Worm (Caenorhabditis elegans) whole organism, L3 larva: ENCODE measurements around the gene T07F8.1.

Experiments
- R02D3.7 ChIP-seq: fragments of 150-350 bp; optimal IDR thresholded peaks from 2 replicates; lab custom pipeline; 2014; ENCODE audit warnings: missing biosample characterization, missing genetic modification characterization
- ZK546.5 ChIP-seq: sonication (generic microtip); optimal IDR thresholded peaks from 2 replicates; lab custom pipeline; 2017; ENCODE audit warnings: missing biosample characterization, missing genetic modification characterization
- aly-2 ChIP-seq: fragments of 150-350 bp; optimal IDR thresholded peaks from 2 replicates; lab custom pipeline; 2014; ENCODE audit warnings: missing biosample characterization, missing genetic modification characterization
- ama-1 ChIP-seq: fragments of 150-350 bp; optimal IDR thresholded peaks from 2 replicates; lab custom pipeline; 2018
- ceh-28 ChIP-seq: fragments of 150-350 bp; optimal IDR thresholded peaks from 2 replicates; lab custom pipeline; 2014; ENCODE audit warnings: missing biosample characterization, missing genetic modification reagents, missing genetic modification characterization
- ceh-9 ChIP-seq: sonication (generic microtip); optimal IDR thresholded peaks from 2 replicates; lab custom pipeline; 2018; ENCODE audit warnings: missing biosample characterization, missing genetic modification characterization
- daf-12 ChIP-seq: fragments of 150-350 bp; optimal IDR thresholded peaks from 2 replicates; lab custom pipeline; 2014; ENCODE audit warnings: missing biosample characterization, missing genetic modification reagents, missing genetic modification characterization
- egl-5 ChIP-seq: fragments of 150-350 bp; optimal IDR thresholded peaks from 2 replicates; lab custom pipeline; 2017; ENCODE audit warnings: missing biosample characterization, missing genetic modification reagents, missing genetic modification characterization, inconsistent platforms
- elt-1 ChIP-seq: fragments of 150-350 bp; optimal IDR thresholded peaks from 2 replicates; lab custom pipeline; 2014; ENCODE audit warnings: missing biosample characterization, missing genetic modification characterization
- elt-2 ChIP-seq: sonication (generic microtip); optimal IDR thresholded peaks from 2 replicates; lab custom pipeline; 2016; ENCODE audit warnings: missing genetic modification reagents, mild to moderate bottlenecking, missing genetic modification characterization, missing compliant biosample characterization
- elt-3 ChIP-seq, 3 experiments: fragments of 150-350 bp in 1 of 3; sonication (generic microtip) in 2 of 3; optimal IDR thresholded peaks; 2 replicates in 2 of 3; 4 replicates in 1 of 3; lab custom pipeline; 2014 to 2017; ENCODE audit warnings: missing biosample characterization in 3 of 3, missing genetic modification characterization in 3 of 3
- fkh-10 ChIP-seq: sonication (generic microtip); optimal IDR thresholded peaks from 2 replicates; lab custom pipeline; 2017; ENCODE audit warnings: missing biosample characterization, missing genetic modification reagents, missing genetic modification characterization
- fkh-2 ChIP-seq: fragments of 150-350 bp; optimal IDR thresholded peaks from 2 replicates; lab custom pipeline; 2014; ENCODE audit warnings: missing biosample characterization, missing genetic modification reagents, missing genetic modification characterization
- hmg-11 ChIP-seq: sonication (generic microtip); optimal IDR thresholded peaks from 2 replicates; lab custom pipeline; 2016; ENCODE audit warnings: missing genetic modification characterization, missing compliant biosample characterization
- jun-1 ChIP-seq: fragments of 150-350 bp; optimal IDR thresholded peaks from 2 replicates; lab custom pipeline; 2014; ENCODE audit warnings: missing biosample characterization, missing genetic modification reagents, missing genetic modification characterization
- lin-15B ChIP-seq: fragments of 150-350 bp; optimal IDR thresholded peaks from 2 replicates; lab custom pipeline; 2014; ENCODE audit warnings: missing biosample characterization, missing genetic modification characterization
- lin-39 ChIP-seq: fragments of 150-350 bp; optimal IDR thresholded peaks from 2 replicates; lab custom pipeline; 2018; ENCODE audit warnings: missing biosample characterization, missing genetic modification reagents, missing genetic modification characterization
- lsy-12 ChIP-seq: sonication (generic microtip); optimal IDR thresholded peaks from 2 replicates; lab custom pipeline; 2016; ENCODE audit warnings: mild to moderate bottlenecking, missing genetic modification characterization, missing compliant biosample characterization
- mdl-1 ChIP-seq: fragments of 150-350 bp; optimal IDR thresholded peaks from 2 replicates; lab custom pipeline; 2014; ENCODE audit warnings: missing biosample characterization, missing genetic modification characterization
- nfya-1 ChIP-seq: sonication (generic microtip); optimal IDR thresholded peaks from 2 replicates; lab custom pipeline; 2017; ENCODE audit warnings: missing genetic modification characterization, mild to moderate bottlenecking, missing compliant biosample characterization, antibody characterized with exemption, moderate library complexity; ENCODE audit not compliant: insufficient read depth
- nhr-12 ChIP-seq: fragments of 150-350 bp; optimal IDR thresholded peaks from 2 replicates; lab custom pipeline; 2014; ENCODE audit warnings: missing biosample characterization, missing genetic modification characterization
- nhr-23 ChIP-seq: fragments of 150-350 bp; optimal IDR thresholded peaks from 2 replicates; lab custom pipeline; 2014; ENCODE audit warnings: missing biosample characterization, missing genetic modification reagents, missing genetic modification characterization
- nhr-237 ChIP-seq: fragments of 150-350 bp; optimal IDR thresholded peaks from 2 replicates; lab custom pipeline; 2014; ENCODE audit warnings: missing biosample characterization, missing genetic modification characterization
- nhr-25 ChIP-seq: sonication (generic microtip); optimal IDR thresholded peaks from 2 replicates; lab custom pipeline; 2017; ENCODE audit warnings: missing biosample characterization, missing genetic modification characterization
- nhr-28 ChIP-seq: fragments of 150-350 bp; optimal IDR thresholded peaks from 2 replicates; lab custom pipeline; 2014; ENCODE audit warnings: missing biosample characterization, missing genetic modification characterization
- nhr-43 ChIP-seq: sonication (generic microtip); optimal IDR thresholded peaks from 2 replicates; lab custom pipeline; 2016; ENCODE audit warnings: mild to moderate bottlenecking, missing genetic modification characterization, missing compliant biosample characterization; ENCODE audit not compliant: poor library complexity, severe bottlenecking
- nhr-76 ChIP-seq: fragments of 150-350 bp; sonication (generic microtip); optimal IDR thresholded peaks from 5 replicates; lab custom pipeline; 2014; ENCODE audit warnings: missing biosample characterization, missing genetic modification characterization
- pqm-1 ChIP-seq: fragments of 150-350 bp; optimal IDR thresholded peaks from 2 replicates; lab custom pipeline; 2017; ENCODE audit warnings: missing biosample characterization, missing genetic modification characterization, inconsistent platforms
- snpc-4 ChIP-seq: fragments of 150-350 bp; optimal IDR thresholded peaks from 2 replicates; lab custom pipeline; 2014; ENCODE audit warnings: missing biosample characterization, missing genetic modification characterization
- tbx-2 ChIP-seq: sonication (generic microtip); optimal IDR thresholded peaks from 2 replicates; lab custom pipeline; 2016; ENCODE audit warnings: mild to moderate bottlenecking, missing genetic modification characterization, missing compliant biosample characterization
- zag-1 ChIP-seq: fragments of 150-350 bp; optimal IDR thresholded peaks from 2 replicates; lab custom pipeline; 2014; ENCODE audit warnings: missing biosample characterization, missing genetic modification characterization
- ztf-11 ChIP-seq: fragments of 150-350 bp; optimal IDR thresholded peaks from 2 replicates; lab custom pipeline; 2014; ENCODE audit warnings: missing biosample characterization, missing genetic modification characterization

T07F8.1 gene

ce11 chrII:7166768-7167167, 18.6 kb downstream of the T07F8.1 start:
- TF ChIP-seq elt-2 (peak; percentile 93), pqm-1 (peak; percentile 94), snpc-4 (no peak)

ce11 chrII:7168712-7169111, 20.5 kb downstream of the T07F8.1 start, which contains the start of gene col-36:
Gene col-36 (minus strand): TSS chrII:7168812.
- TF ChIP-seq nhr-23 (tag; lab: Kevin White, UChicago) (peak; percentile 50), zag-1 (tag; lab: Kevin White, UChicago) (no peak)
- TF ChIP-seq, all 47 proteins: peak for 1

- TF ChIP-seq lin-39 (tag; lab: Kevin White, UChicago) = no peak
- no peak for TF ChIP-seq nhr-12
- no peak for TF ChIP-seq ZK546.5
- TF ChIP-seq elt-1 (tag; lab: Kevin White, UChicago) = no peak
- no peak for TF ChIP-seq ceh-28 (tag; lab: Kevin White, UChicago)
- TF ChIP-seq aly-2 (tag; lab: Kevin White, UChicago) = no peak
- TF ChIP-seq ceh-9 = no peak
Observed at ce11 chrII:7171305-7171998, 23.3 kb downstream of the T07F8.1 start, which contains the start of gene dyf-13. Gene dyf-13 (minus strand): TSS chrII:7171355.

ce11 chrII:7174843-7175242, 26.6 kb downstream of the T07F8.1 start, which contains the start of gene glc-4:
Gene glc-4 (minus strand): TSS chrII:7174943.
- TF ChIP-seq nhr-12 (no peak), ceh-28 (tag; lab: Kevin White, UChicago) (no peak), tbx-2 (no peak), nhr-43 (tag; lab: Kevin White, UChicago) (no peak), ztf-11 (tag; lab: Kevin White, UChicago) (no peak), nhr-25 (tag; lab: Kevin White, UChicago) (no peak), mdl-1 (tag; lab: Kevin White, UChicago) (no peak), lin-15B (tag; lab: Kevin White, UChicago) (no peak), jun-1 (tag; lab: Kevin White, UChicago) (no peak), ceh-9 (no peak), hmg-11 (tag; lab: Kevin White, UChicago) (no peak), snpc-4 (no peak), egl-5 (tag; lab: Kevin White, UChicago) (no peak), lsy-12 (tag; lab: Kevin White, UChicago) (no peak), R02D3.7 (no peak), fkh-2 (tag; lab: Kevin White, UChicago) (no peak), elt-3 (tag; optimal IDR thresholded peaks at IDR 0.05; lab: Kevin White, UChicago) (no peak)

- no peak for TF ChIP-seq nhr-76 (tag; lab: Kevin White, UChicago)
- no peak for TF ChIP-seq R02D3.7
- no peak for TF ChIP-seq daf-12
- no peak for TF ChIP-seq nhr-237 (tag; lab: Kevin White, UChicago)
- peak; percentile 15 for TF ChIP-seq fkh-10 (GFP tag; lab: Kevin White, UChicago)
Observed at ce11 chrII:7176108-7176507, 27.9 kb downstream of the T07F8.1 start.

ce11 chrII:7182630-7183029, 34.4 kb downstream of the T07F8.1 start:
- TF ChIP-seq nfya-1 (tag; lab: Kevin White, UChicago) = peak; percentile 58
- no peak for TF ChIP-seq nhr-28
- no peak for TF ChIP-seq nhr-237 (tag; lab: Kevin White, UChicago)
- no peak for TF ChIP-seq tbx-2
- peak; percentile 57 for TF ChIP-seq hmg-11 (tag; lab: Kevin White, UChicago)
- no peak for TF ChIP-seq ama-1 (lab: Kevin White, UChicago)
- TF ChIP-seq fkh-10 (GFP tag; lab: Kevin White, UChicago) = peak; percentile 72
- no peak for TF ChIP-seq zag-1 (tag; lab: Kevin White, UChicago)
